Worm (Caenorhabditis elegans): ENCODE results near the gene mrps-22.

DNA sequence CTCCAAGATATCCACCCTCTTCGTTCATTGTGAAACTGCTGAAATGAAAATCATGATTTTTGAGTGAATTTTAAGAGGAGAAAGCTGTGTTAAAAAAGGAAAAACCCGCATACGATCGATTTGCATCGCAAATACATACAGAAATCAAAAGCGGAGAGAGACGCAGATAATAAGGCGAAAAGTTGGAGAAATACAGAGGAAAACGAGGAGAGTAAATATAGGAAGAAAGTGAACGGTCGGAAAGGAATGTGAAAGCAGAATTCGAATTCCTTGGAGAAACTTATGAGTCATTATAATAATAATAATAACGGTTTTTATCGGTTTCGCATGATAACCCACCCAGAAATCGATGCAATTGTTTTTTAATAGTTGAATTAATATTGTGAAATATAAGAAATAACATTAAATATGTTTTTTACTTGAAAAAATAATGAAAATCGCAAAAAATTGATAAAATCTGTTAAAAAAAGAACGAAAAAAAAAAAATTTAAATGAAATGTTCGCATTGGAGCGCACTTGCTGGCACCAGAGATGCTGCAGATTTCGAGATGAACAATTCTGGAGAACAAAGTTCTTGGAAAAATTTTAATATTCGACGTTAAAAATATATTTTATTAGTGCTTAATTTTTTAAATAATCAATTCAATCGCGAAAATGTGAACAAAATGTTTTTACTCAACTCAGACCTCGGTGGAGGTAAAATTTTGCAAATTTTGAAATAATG is 25.0 kb downstream of the mrps-22 start, which contains the start of gene ccm-3:
- TF ChIP-seq php-3 (GFP tag; IDR thresholded peaks at IDR 0.05) (no peak), nhr-76 (tag; optimal IDR thresholded peaks at IDR 0.05) (no peak), ctbp-1 (GFP tag; IDR thresholded peaks at IDR 0.05) (no peak), fkh-10 (GFP tag; optimal IDR thresholded peaks at IDR 0.05) (peak; percentile 15), lin-39 (tag; optimal IDR thresholded peaks at IDR 0.05) (no peak), aly-2 (tag; optimal IDR thresholded peaks at IDR 0.05) (no peak), nhr-10 (tag; optimal IDR thresholded peaks at IDR 0.05) (no peak)

All from whole organism, L4 larva.